Worm (Caenorhabditis elegans) whole organism, midembryonic: ENCODE data around the gene Y54G2A.73.

Source experiments
- T22C8.4 ChIP-seq: fragments of 200-800 bp; sonication (Bioruptor generic); IDR thresholded peaks from 2 replicates; pipeline ENCODE4 v1.3.6; 2022; ENCODE audit warnings: missing genetic modification characterization, missing compliant biosample characterization
- cog-1 ChIP-seq: sonication (generic microtip); optimal IDR thresholded peaks from 2 replicates; lab custom pipeline; 2016; ENCODE audit warnings: missing genetic modification characterization, missing compliant biosample characterization
- flt-1 ChIP-seq: fragments of 200-800 bp; sonication (Bioruptor generic); IDR thresholded peaks from 2 replicates; pipeline ENCODE4 v1.3.6; 2022; ENCODE audit warnings: missing genetic modification characterization, missing compliant biosample characterization
- klf-2 ChIP-seq: fragments of 200-800 bp; sonication (Bioruptor generic); conservative IDR thresholded peaks from 2 replicates; pipeline ENCODE4 v1.3.6; 2022; ENCODE audit warnings: missing genetic modification reagents, missing genetic modification characterization, missing compliant biosample characterization
- med-1 ChIP-seq: sonication (generic microtip); optimal IDR thresholded peaks from 2 replicates; lab custom pipeline; 2017; ENCODE audit warnings: missing genetic modification characterization, mild to moderate bottlenecking, missing compliant biosample characterization, antibody characterized with exemption, missing genetic modification reagents; ENCODE audit not compliant: insufficient read depth
- ref-1 ChIP-seq: fragments of 200-800 bp; sonication (Bioruptor generic); conservative IDR thresholded peaks from 2 replicates; pipeline ENCODE4 v1.3.6; 2022; ENCODE audit warnings: missing genetic modification reagents, missing genetic modification characterization, missing compliant biosample characterization
- tab-1 ChIP-seq: fragments of 200-800 bp; sonication (Bioruptor generic); IDR thresholded peaks from 2 replicates; pipeline ENCODE4 v1.3.6; 2022; ENCODE audit warnings: missing genetic modification characterization, missing compliant biosample characterization
- ztf-23 ChIP-seq: fragments of 200-800 bp; sonication (Bioruptor generic); IDR thresholded peaks from 2 replicates; pipeline ENCODE4 v1.3.6; 2022; ENCODE audit warnings: missing genetic modification reagents, missing genetic modification characterization, missing compliant biosample characterization
- ztf-29 ChIP-seq: fragments of 200-800 bp; sonication (Bioruptor generic); IDR thresholded peaks from 2 replicates; pipeline ENCODE4 v1.3.6; 2022; ENCODE audit warnings: missing genetic modification reagents, missing genetic modification characterization, missing compliant biosample characterization

Gene Y54G2A.73

DNA sequence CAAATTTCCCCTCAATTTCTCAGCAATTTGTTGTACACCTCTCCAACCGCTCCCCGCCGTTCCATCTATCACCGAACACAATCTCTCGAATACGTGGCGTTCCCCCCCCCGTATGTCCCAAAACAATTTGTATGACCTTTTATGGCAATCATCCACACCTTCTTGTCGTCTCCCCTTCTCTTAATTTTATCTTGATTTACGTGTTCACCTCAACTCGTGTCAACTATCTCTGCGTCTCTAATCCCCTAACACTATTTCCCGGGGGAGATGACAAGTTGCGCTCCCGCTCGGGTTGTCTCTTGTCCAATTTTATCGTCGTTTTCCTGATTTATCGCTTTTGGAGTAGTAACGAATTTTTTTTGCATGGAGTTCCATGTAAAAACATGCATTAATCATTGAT is 5.9 kb upstream of the Y54G2A.73 start:
- TF ChIP-seq ztf-23 (GFP tag; lab: Robert Waterston, UW) (no peak), ztf-29 (no peak), med-1 (no peak), flt-1 (GFP tag; lab: Robert Waterston, UW) (0 out of 2 replicates have a peak, but pooled peaks have one; percentile 8), T22C8.4 (GFP tag; lab: Robert Waterston, UW) (no peak), cog-1 (tag; lab: Kevin White, UChicago) (peak; percentile 40), klf-2 (GFP tag; lab: Robert Waterston, UW) (no peak), tab-1 (GFP tag; lab: Robert Waterston, UW) (no peak)

DNA sequence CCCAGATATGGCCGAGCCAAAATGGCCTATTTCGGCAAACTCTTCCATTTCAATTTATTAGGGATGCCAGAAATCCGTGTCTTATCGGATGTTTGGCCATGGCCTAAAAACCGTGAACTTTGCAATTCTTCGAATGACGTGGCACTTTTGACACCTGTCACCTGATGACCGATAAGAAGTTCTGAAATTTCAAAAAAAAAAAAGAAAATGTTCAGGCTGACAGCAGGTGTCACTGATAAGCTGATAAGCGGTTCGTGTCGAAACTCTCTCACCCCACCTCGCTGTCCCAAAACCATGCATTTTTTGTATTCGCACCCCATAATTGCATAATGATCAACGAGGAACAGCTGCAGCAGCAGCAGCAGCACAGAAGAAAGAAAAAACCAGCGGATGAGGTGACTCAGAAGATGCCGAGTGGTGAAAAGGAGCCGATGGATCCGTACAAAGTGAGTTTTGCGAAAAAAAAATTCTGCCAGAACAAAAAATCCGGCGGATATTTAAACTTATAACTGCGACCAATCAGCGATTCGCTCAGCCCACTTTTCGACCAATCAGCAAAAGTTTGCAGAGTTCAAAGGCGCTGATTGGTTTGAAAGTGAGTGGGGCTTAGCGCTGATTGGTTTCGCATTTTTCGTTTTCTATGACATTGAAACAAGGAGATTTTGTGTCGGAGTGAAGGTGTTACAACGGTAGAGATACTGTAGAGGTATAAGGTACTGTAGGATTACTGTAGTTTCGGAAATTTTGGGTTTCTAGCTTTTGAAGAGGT is 3.9 kb upstream of the Y54G2A.73 start, which contains the start of the genes Y54G2A.28 and vrp-1:
Gene Y54G2A.28 (minus strand): TSS at position 48 of the 769 bp plus-strand sequence.
Gene vrp-1 (plus strand): TSS at position 214 of the 769 bp plus-strand sequence.
- no peak for TF ChIP-seq cog-1 (tag; lab: Kevin White, UChicago)
- TF ChIP-seq ref-1 (GFP tag; lab: Robert Waterston, UW), result no peak
- TF ChIP-seq klf-2 (GFP tag; lab: Robert Waterston, UW), result no peak
- no peak for TF ChIP-seq T22C8.4 (GFP tag; lab: Robert Waterston, UW)
- TF ChIP-seq ztf-23 (GFP tag; lab: Robert Waterston, UW), result no peak
- TF ChIP-seq flt-1 (GFP tag; lab: Robert Waterston, UW), result no peak
- no peak for TF ChIP-seq tab-1 (GFP tag; lab: Robert Waterston, UW)
- TF ChIP-seq med-1, result no peak

- TF ChIP-seq ztf-23 (GFP tag; lab: Robert Waterston, UW) (no peak), med-1 (no peak), klf-2 (GFP tag; lab: Robert Waterston, UW) (no peak), ztf-29 (no peak), T22C8.4 (GFP tag; lab: Robert Waterston, UW) (no peak), ref-1 (GFP tag; lab: Robert Waterston, UW) (no peak), tab-1 (GFP tag; lab: Robert Waterston, UW) (no peak), flt-1 (GFP tag; lab: Robert Waterston, UW) (no peak), cog-1 (tag; lab: Kevin White, UChicago) (no peak)
Observed at ce11 chrIV:3011647-3012046, 3.0 kb upstream of the Y54G2A.73 start.

DNA sequence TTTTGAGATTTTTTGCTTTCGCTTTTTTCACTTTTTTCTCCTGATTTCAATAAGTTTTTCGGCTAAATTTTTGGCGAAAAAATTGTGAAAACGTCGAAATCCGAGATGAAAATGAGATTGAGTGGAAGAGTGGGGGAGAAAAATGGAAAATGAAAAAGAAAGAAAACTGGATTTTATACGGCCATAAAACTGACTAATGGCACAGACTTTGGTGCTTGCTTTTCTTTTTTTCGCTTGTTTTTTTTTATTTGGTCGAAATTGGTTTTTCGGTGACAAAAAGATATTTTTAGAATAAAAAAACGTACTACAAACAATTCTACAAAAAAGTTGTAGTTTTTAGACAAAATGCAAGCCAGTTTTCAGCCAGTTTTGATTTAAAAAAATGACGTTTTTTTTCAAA is 5.9 kb downstream of the Y54G2A.73 start:
- TF ChIP-seq ref-1 (GFP tag; lab: Robert Waterston, UW) (no peak), T22C8.4 (GFP tag; lab: Robert Waterston, UW) (no peak), med-1 (no peak), flt-1 (GFP tag; lab: Robert Waterston, UW) (no peak), klf-2 (GFP tag; lab: Robert Waterston, UW) (no peak), cog-1 (tag; lab: Kevin White, UChicago) (no peak), ztf-23 (GFP tag; lab: Robert Waterston, UW) (no peak), tab-1 (GFP tag; lab: Robert Waterston, UW) (no peak), ztf-29 (no peak)

DNA sequence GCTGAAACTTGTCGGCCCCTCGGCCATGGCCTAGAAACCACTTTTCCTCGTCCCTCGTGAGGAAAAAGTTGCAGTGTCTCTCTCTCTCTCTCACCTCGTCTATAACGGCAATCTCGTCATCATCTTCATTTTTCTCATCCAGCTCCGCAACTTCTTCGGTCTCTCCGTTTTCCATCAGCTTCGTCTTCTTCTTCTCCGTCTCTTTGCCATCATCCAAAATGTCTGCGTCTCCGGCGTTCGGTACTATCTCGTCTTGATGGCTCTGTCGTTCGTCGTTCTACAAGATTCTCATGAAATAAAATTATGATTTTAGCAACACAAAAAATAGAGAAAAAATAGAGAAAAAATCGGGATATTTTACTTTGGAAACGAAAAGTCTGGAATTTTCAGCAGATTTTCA is 7.2 kb downstream of the Y54G2A.73 start:
- no peak for TF ChIP-seq ztf-29
- TF ChIP-seq flt-1 (GFP tag; lab: Robert Waterston, UW), result no peak
- TF ChIP-seq ztf-23 (GFP tag; lab: Robert Waterston, UW), result no peak
- TF ChIP-seq cog-1 (tag; lab: Kevin White, UChicago), result no peak
- no peak for TF ChIP-seq ref-1 (GFP tag; lab: Robert Waterston, UW)
- TF ChIP-seq med-1, result no peak
- no peak for TF ChIP-seq tab-1 (GFP tag; lab: Robert Waterston, UW)
- TF ChIP-seq T22C8.4 (GFP tag; lab: Robert Waterston, UW), result no peak
- TF ChIP-seq klf-2 (GFP tag; lab: Robert Waterston, UW), result no peak

DNA sequence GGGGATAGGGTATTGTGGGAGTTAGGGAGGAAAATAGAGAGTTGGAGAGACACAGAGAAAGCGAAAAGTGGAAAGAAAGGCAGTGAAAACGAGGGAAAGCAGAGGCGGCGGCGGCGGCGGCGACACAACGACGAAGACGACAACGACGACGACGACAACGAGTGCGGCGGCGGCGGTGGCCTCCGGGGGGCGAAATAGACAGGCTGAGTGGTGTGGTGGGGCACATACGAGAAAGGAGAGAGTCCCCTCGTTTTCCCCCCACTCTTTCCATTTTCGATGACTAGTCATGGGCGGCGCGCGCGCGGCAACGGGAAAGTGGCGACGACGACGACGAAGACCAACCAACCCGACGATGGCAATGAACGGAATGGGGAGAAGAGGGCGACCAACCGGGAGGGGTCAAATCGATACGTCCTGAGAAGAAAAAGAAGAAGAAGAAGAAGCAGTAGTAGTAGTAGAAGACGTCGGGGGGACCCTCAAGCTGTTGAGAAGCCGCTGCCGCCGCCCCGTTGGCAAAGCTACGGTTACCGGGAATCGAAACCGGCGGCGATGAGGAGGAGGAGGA is 10.0 kb downstream of the Y54G2A.73 start:
- TF ChIP-seq klf-2 (GFP tag; lab: Robert Waterston, UW) (0 out of 2 replicates have a peak, but pooled peaks have one; percentile 13), tab-1 (GFP tag; lab: Robert Waterston, UW) (no peak), ztf-29 (no peak; the same call in 1 of the 2 replicates), med-1 (no peak), cog-1 (tag; lab: Kevin White, UChicago) (peak; percentile 33), ztf-23 (GFP tag; lab: Robert Waterston, UW) (peak; percentile 58; the same call in 1 of the 2 replicates), flt-1 (GFP tag; lab: Robert Waterston, UW) (0 out of 2 replicates have a peak, but pooled peaks have one; percentile 8), T22C8.4 (GFP tag; lab: Robert Waterston, UW) (no peak), ref-1 (GFP tag; lab: Robert Waterston, UW) (no peak)

DNA sequence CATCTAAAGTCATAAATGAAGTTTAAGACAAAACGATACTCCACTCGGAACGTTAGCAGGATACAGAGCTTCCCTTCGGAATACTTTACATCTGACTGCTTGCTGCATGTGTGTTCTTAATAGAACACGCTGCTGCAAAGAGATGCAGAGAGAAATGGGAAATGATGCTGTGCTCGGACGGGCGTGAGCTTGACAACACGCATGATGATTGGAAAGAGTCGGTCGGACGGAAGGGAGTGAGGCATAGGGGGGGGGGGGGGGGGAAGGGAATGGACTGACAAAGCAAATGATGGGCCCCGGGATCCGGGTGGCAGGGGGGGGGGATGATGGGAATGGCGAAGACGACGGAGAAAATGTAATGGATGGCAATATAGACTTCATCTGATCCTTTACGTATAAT is 11.4 kb downstream of the Y54G2A.73 start:
- TF ChIP-seq ref-1 (GFP tag; lab: Robert Waterston, UW) (no peak), tab-1 (GFP tag; lab: Robert Waterston, UW) (0 out of 2 replicates have a peak, but pooled peaks have one; percentile 44), ztf-29 (no peak)

- TF ChIP-seq T22C8.4 (GFP tag; lab: Robert Waterston, UW) (no peak), klf-2 (GFP tag; lab: Robert Waterston, UW) (no peak), cog-1 (tag; lab: Kevin White, UChicago) (no peak), ztf-23 (GFP tag; lab: Robert Waterston, UW) (no peak), flt-1 (GFP tag; lab: Robert Waterston, UW) (no peak), ref-1 (GFP tag; lab: Robert Waterston, UW) (no peak), ztf-29 (no peak), tab-1 (GFP tag; lab: Robert Waterston, UW) (no peak), med-1 (no peak)
Observed at ce11 chrIV:2995372-2995771, 13.3 kb downstream of the Y54G2A.73 start, which contains the start of gene Y54G2A.26. TSS of gene Y54G2A.26 (minus strand) at chrIV:2995472.

ce11 chrIV:2994883-2995282 is 13.8 kb downstream of the Y54G2A.73 start:
- TF ChIP-seq ztf-29 (no peak), flt-1 (GFP tag; lab: Robert Waterston, UW) (no peak)
